Worm (Caenorhabditis elegans) whole organism, L3 larva: ENCODE results near the gene ttr-43.

Experiments used
- R02D3.7 ChIP-seq: fragments of 150-350 bp; optimal IDR thresholded peaks from 2 replicates; lab custom pipeline; 2014; ENCODE audit warnings: missing biosample characterization, missing genetic modification characterization
- aly-2 ChIP-seq: fragments of 150-350 bp; optimal IDR thresholded peaks from 2 replicates; lab custom pipeline; 2014; ENCODE audit warnings: missing biosample characterization, missing genetic modification characterization
- ama-1 ChIP-seq: fragments of 150-350 bp; optimal IDR thresholded peaks from 2 replicates; lab custom pipeline; 2018
- ceh-16 ChIP-seq: sonication (generic microtip); optimal IDR thresholded peaks from 2 replicates; lab custom pipeline; 2017; ENCODE audit warnings: missing biosample characterization, missing genetic modification characterization
- ceh-28 ChIP-seq: fragments of 150-350 bp; optimal IDR thresholded peaks from 2 replicates; lab custom pipeline; 2014; ENCODE audit warnings: missing biosample characterization, missing genetic modification reagents, missing genetic modification characterization
- ceh-82 ChIP-seq: fragments of 150-350 bp; optimal IDR thresholded peaks from 2 replicates; lab custom pipeline; 2014; ENCODE audit warnings: missing biosample characterization, missing genetic modification characterization
- ceh-9 ChIP-seq: sonication (generic microtip); optimal IDR thresholded peaks from 2 replicates; lab custom pipeline; 2018; ENCODE audit warnings: missing biosample characterization, missing genetic modification characterization
- daf-12 ChIP-seq: fragments of 150-350 bp; optimal IDR thresholded peaks from 2 replicates; lab custom pipeline; 2014; ENCODE audit warnings: missing biosample characterization, missing genetic modification reagents, missing genetic modification characterization
- egl-27 ChIP-seq: sonication (generic microtip); optimal IDR thresholded peaks from 4 replicates; lab custom pipeline; 2017; ENCODE audit warnings: missing biosample characterization, missing genetic modification reagents, missing genetic modification characterization
- egl-5 ChIP-seq: fragments of 150-350 bp; optimal IDR thresholded peaks from 2 replicates; lab custom pipeline; 2017; ENCODE audit warnings: missing biosample characterization, missing genetic modification reagents, missing genetic modification characterization, inconsistent platforms
- elt-1 ChIP-seq: fragments of 150-350 bp; optimal IDR thresholded peaks from 2 replicates; lab custom pipeline; 2014; ENCODE audit warnings: missing biosample characterization, missing genetic modification characterization
- elt-2 ChIP-seq: sonication (generic microtip); optimal IDR thresholded peaks from 2 replicates; lab custom pipeline; 2016; ENCODE audit warnings: missing genetic modification reagents, mild to moderate bottlenecking, missing genetic modification characterization, missing compliant biosample characterization
- elt-3 ChIP-seq, 3 experiments: fragments of 150-350 bp in 1 of 3; sonication (generic microtip) in 2 of 3; optimal IDR thresholded peaks; 2 replicates in 2 of 3; 4 replicates in 1 of 3; lab custom pipeline; 2014 to 2017; ENCODE audit warnings: missing biosample characterization in 3 of 3, missing genetic modification characterization in 3 of 3
- eor-1 ChIP-seq, 2 experiments: fragments of 150-350 bp; optimal IDR thresholded peaks; 2 replicates each; lab custom pipeline; 2014 to 2018; ENCODE audit warnings: missing biosample characterization in 2 of 2, missing genetic modification characterization in 2 of 2
- fkh-10 ChIP-seq: sonication (generic microtip); optimal IDR thresholded peaks from 2 replicates; lab custom pipeline; 2017; ENCODE audit warnings: missing biosample characterization, missing genetic modification reagents, missing genetic modification characterization
- fos-1 ChIP-seq: fragments of 150-350 bp; optimal IDR thresholded peaks from 2 replicates; lab custom pipeline; 2014; ENCODE audit warnings: missing biosample characterization, missing genetic modification characterization
- jun-1 ChIP-seq: fragments of 150-350 bp; optimal IDR thresholded peaks from 2 replicates; lab custom pipeline; 2014; ENCODE audit warnings: missing biosample characterization, missing genetic modification reagents, missing genetic modification characterization
- lin-15B ChIP-seq: fragments of 150-350 bp; optimal IDR thresholded peaks from 2 replicates; lab custom pipeline; 2014; ENCODE audit warnings: missing biosample characterization, missing genetic modification characterization
- lin-39 ChIP-seq: fragments of 150-350 bp; optimal IDR thresholded peaks from 2 replicates; lab custom pipeline; 2018; ENCODE audit warnings: missing biosample characterization, missing genetic modification reagents, missing genetic modification characterization
- lsy-12 ChIP-seq: sonication (generic microtip); optimal IDR thresholded peaks from 2 replicates; lab custom pipeline; 2016; ENCODE audit warnings: mild to moderate bottlenecking, missing genetic modification characterization, missing compliant biosample characterization
- mml-1 ChIP-seq: fragments of 150-350 bp; sonication (generic microtip); optimal IDR thresholded peaks from 3 replicates; lab custom pipeline; 2014; ENCODE audit warnings: missing biosample characterization, missing genetic modification characterization
- nhr-12 ChIP-seq: fragments of 150-350 bp; optimal IDR thresholded peaks from 2 replicates; lab custom pipeline; 2014; ENCODE audit warnings: missing biosample characterization, missing genetic modification characterization
- nhr-23 ChIP-seq: fragments of 150-350 bp; optimal IDR thresholded peaks from 2 replicates; lab custom pipeline; 2014; ENCODE audit warnings: missing biosample characterization, missing genetic modification reagents, missing genetic modification characterization
- nhr-237 ChIP-seq: fragments of 150-350 bp; optimal IDR thresholded peaks from 2 replicates; lab custom pipeline; 2014; ENCODE audit warnings: missing biosample characterization, missing genetic modification characterization
- nhr-25 ChIP-seq: sonication (generic microtip); optimal IDR thresholded peaks from 2 replicates; lab custom pipeline; 2017; ENCODE audit warnings: missing biosample characterization, missing genetic modification characterization
- nhr-28 ChIP-seq: fragments of 150-350 bp; optimal IDR thresholded peaks from 2 replicates; lab custom pipeline; 2014; ENCODE audit warnings: missing biosample characterization, missing genetic modification characterization
- nhr-43 ChIP-seq: sonication (generic microtip); optimal IDR thresholded peaks from 2 replicates; lab custom pipeline; 2016; ENCODE audit warnings: mild to moderate bottlenecking, missing genetic modification characterization, missing compliant biosample characterization; ENCODE audit not compliant: poor library complexity, severe bottlenecking
- nhr-77 ChIP-seq: fragments of 150-350 bp; optimal IDR thresholded peaks from 2 replicates; lab custom pipeline; 2014; ENCODE audit warnings: missing biosample characterization, missing genetic modification characterization
- pqm-1 ChIP-seq: fragments of 150-350 bp; optimal IDR thresholded peaks from 2 replicates; lab custom pipeline; 2017; ENCODE audit warnings: missing biosample characterization, missing genetic modification characterization, inconsistent platforms
- sea-2 ChIP-seq: fragments of 150-350 bp; sonication (generic microtip); optimal IDR thresholded peaks from 4 replicates; lab custom pipeline; 2014; ENCODE audit warnings: missing biosample characterization, missing genetic modification reagents, missing genetic modification characterization
- skn-1 ChIP-seq: fragments of 150-350 bp; optimal IDR thresholded peaks from 2 replicates; lab custom pipeline; 2014; ENCODE audit warnings: missing biosample characterization, missing genetic modification characterization
- snpc-4 ChIP-seq: fragments of 150-350 bp; optimal IDR thresholded peaks from 2 replicates; lab custom pipeline; 2014; ENCODE audit warnings: missing biosample characterization, missing genetic modification characterization
- tbx-2 ChIP-seq: sonication (generic microtip); optimal IDR thresholded peaks from 2 replicates; lab custom pipeline; 2016; ENCODE audit warnings: mild to moderate bottlenecking, missing genetic modification characterization, missing compliant biosample characterization
- unc-62 ChIP-seq: fragments of 150-350 bp; sonication (generic microtip); optimal IDR thresholded peaks from 4 replicates; lab custom pipeline; 2014; ENCODE audit warnings: missing biosample characterization, missing genetic modification reagents, missing genetic modification characterization
- ztf-11 ChIP-seq: fragments of 150-350 bp; optimal IDR thresholded peaks from 2 replicates; lab custom pipeline; 2014; ENCODE audit warnings: missing biosample characterization, missing genetic modification characterization

Gene ttr-43

DNA sequence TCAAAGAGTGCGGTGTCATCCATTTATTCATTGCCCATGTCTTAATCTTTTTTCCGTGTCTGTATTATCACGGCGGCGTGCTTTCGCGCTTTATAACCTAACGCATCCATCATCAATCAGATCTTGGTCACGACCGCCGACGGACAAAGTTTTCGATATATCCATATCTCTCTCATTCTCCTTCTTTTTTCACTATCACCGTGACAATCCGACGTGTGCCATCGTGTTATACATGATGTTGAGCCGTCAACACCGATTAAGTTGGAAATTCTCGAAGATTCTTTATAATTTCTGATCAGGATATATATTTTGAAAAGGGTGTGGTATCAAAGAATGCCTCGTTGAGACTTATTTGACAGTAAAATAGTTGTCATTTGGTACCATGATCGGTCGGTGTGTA is 33.6 kb downstream of the ttr-43 start:
- no peak for TF ChIP-seq egl-5 (tag; lab: Kevin White, UChicago)
- TF ChIP-seq ama-1 (lab: Kevin White, UChicago): peak; percentile 67
- peak in 1 of 3 experiments; percentile 70 for TF ChIP-seq elt-3 (tag; optimal IDR thresholded peaks at IDR 0.05; lab: Kevin White, UChicago)
- TF ChIP-seq nhr-25: peak; percentile 30
- peak; percentile 25 for TF ChIP-seq nhr-43 (tag; lab: Kevin White, UChicago)
- TF ChIP-seq lin-39: no peak
- peak; percentile 18 for TF ChIP-seq nhr-23
- TF ChIP-seq elt-2 (tag; lab: Kevin White, UChicago): no peak
- no peak for TF ChIP-seq aly-2 (tag; lab: Kevin White, UChicago)

DNA sequence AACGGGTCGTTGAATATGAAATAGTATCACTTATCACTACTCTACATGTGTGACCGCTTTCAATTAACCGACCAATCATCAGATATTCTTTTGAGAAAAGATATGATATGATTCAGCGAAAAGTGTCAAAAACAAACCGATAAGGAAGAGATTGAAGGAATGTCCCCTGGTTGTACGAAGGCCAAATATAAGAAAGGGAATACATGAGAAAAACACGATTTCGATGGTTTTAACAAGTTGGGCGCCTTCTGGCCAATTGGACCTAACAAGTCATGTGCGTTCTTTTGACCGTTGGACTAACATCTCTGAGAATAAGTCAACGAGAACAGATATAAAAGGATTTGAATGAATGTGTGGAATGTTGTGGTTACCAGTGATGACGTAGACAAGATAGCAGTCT is 34.6 kb downstream of the ttr-43 start:
- TF ChIP-seq eor-1 (tag; optimal IDR thresholded peaks at IDR 0.05; lab: Kevin White, UChicago) (no peak), sea-2 (GFP tag; lab: Kevin White, UChicago) (no peak), daf-12 (no peak), lin-39 (no peak), lsy-12 (no peak), nhr-23 (peak; percentile 74), fos-1 (no peak), nhr-25 (peak; percentile 57), lin-15B (no peak), snpc-4 (tag; lab: Kevin White, UChicago) (no peak), nhr-43 (tag; lab: Kevin White, UChicago) (peak; percentile 42), ceh-16 (no peak), egl-27 (tag; lab: Kevin White, UChicago) (no peak), nhr-12 (tag; lab: Kevin White, UChicago) (no peak), egl-5 (tag; lab: Kevin White, UChicago) (no peak)

DNA sequence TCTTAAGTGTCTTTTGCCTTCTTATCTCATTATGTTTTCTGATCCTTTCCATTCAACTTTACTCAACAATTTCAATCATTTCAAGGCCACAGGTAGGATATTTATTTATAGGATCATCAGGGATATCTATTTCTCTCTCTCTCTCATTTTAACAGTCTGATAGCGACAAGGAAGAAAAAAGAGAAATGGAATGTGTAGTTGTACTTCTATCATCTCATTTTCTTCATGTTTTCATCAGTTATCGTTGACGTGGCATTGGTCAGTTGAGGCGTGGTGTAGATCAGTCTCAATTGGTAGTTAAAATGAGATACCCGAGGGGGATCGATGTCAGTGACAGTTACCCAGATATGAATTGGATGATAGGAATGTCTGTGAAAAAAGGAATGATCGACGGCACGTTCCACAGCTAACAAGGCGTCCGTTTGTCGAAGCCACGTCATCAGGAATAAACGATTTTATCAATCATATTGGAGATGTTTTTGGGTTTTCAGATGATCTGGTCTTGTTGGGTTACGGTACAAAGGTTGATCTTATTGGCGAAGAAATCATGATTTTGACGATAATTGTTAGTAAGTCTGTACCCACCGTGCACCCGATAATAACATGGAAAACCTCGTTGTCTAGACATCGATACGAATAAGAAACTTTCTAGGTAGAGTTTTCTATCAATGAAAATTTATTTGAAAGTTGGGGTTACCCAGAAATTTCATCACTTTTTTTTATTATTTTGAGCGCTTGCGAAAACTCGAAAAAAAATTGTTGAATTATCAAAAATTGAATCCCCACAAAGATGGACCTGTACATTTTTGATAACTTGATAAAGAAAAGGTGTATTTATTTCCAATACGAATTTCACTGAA is 36.1 kb downstream of the ttr-43 start:
- TF ChIP-seq ama-1 (lab: Kevin White, UChicago) (peak; percentile 4), elt-1 (tag; lab: Kevin White, UChicago) (no peak), nhr-237 (tag; lab: Kevin White, UChicago) (no peak), elt-3 (tag; optimal IDR thresholded peaks at IDR 0.05; lab: Kevin White, UChicago) (peak; percentile 52 to 84 (median 84)), tbx-2 (peak; percentile 37), nhr-25 (peak; percentile 58), nhr-43 (tag; lab: Kevin White, UChicago) (peak; percentile 63), lsy-12 (no peak), R02D3.7 (tag; lab: Kevin White, UChicago) (peak; percentile 34), nhr-23 (peak; percentile 77), ceh-28 (tag; lab: Kevin White, UChicago) (peak; percentile 42)
- TF ChIP-seq, all 47 proteins: peak for 8

DNA sequence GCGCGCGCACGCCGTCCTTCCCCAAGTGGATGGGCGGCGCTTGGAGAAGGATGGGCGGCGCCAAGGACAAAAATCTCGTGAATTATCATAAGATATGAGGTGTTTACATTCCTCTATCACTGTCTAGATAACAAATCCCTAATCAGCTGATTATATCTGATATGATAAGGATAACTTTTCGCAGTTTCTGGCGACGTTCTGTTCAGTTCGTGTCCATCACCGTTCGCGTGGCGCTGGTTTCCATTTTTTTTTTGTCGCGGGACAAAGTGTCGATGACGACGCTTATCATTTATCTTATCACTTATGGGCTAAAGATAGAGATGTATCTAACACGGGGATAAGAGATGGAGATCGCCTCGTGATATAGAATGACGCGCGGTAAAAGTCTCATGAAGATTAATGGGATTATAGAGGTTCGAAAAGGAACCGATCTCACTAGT is 37.2 kb downstream of the ttr-43 start:
- no peak for TF ChIP-seq unc-62
- TF ChIP-seq nhr-25: peak; percentile 13
- peak; percentile 81 for TF ChIP-seq nhr-43 (tag; lab: Kevin White, UChicago)
- TF ChIP-seq elt-3 (tag; optimal IDR thresholded peaks at IDR 0.05; lab: Kevin White, UChicago): peak; percentile 97 to 99 (median 99)
- TF ChIP-seq ceh-28 (tag; lab: Kevin White, UChicago): peak; percentile 11
- no peak for TF ChIP-seq eor-1 (tag; optimal IDR thresholded peaks at IDR 0.05; lab: Kevin White, UChicago)
- TF ChIP-seq tbx-2: peak; percentile 26
- no peak for TF ChIP-seq nhr-28 (tag; lab: Kevin White, UChicago)
- no peak for TF ChIP-seq aly-2 (tag; lab: Kevin White, UChicago)
- no peak for TF ChIP-seq daf-12
- TF ChIP-seq nhr-23: peak; percentile 89
- peak; percentile 13 for TF ChIP-seq mml-1 (tag; lab: Kevin White, UChicago)
- no peak for TF ChIP-seq jun-1 (tag; lab: Kevin White, UChicago)
- no peak for TF ChIP-seq nhr-237 (tag; lab: Kevin White, UChicago)

DNA sequence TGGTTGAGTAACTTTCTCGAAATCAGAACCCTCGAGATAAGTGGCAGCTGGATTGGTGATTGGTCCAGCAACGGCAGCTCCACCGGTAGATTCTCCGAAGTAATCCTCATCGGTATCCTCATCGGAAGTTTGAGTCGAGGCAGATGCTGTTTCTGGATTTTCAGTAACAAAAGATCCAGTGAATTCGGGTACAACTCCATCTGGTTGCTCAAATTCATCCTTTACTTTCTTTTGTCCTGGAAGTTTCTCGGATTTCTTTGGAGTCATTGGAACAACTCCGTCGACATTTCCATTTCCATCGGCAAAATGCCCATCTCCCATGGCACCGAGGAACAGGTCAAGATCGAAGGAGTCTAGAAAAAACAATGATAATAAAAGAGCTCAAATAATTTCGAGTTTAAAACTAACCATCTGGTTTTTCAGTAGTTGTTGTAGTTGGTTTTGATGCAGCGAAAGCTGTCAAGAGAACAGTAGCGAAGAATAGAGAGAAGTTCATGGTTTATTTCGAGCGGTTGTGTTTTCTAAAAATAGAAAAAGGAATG is 37.8 kb downstream of the ttr-43 start, which contains the start of gene F45D3.4:
Gene F45D3.4 (minus strand): TSS at position 521 of the 542 bp plus-strand sequence.
- no peak for TF ChIP-seq egl-5 (tag; lab: Kevin White, UChicago)
- TF ChIP-seq nhr-25: peak; percentile 2
- TF ChIP-seq aly-2 (tag; lab: Kevin White, UChicago): no peak
- TF ChIP-seq ama-1 (lab: Kevin White, UChicago): peak; percentile 90
- no peak for TF ChIP-seq tbx-2
- no peak for TF ChIP-seq ztf-11
- TF ChIP-seq nhr-23: no peak
- no peak for TF ChIP-seq fos-1
- TF ChIP-seq fkh-10: no peak
- TF ChIP-seq skn-1 (tag; lab: Kevin White, UChicago): no peak
- peak; percentile 41 for TF ChIP-seq lin-39
- no peak for TF ChIP-seq ceh-9 (tag; lab: Kevin White, UChicago)
- TF ChIP-seq pqm-1 (tag; lab: Kevin White, UChicago): no peak
- no peak for TF ChIP-seq snpc-4 (tag; lab: Kevin White, UChicago)
- no peak for TF ChIP-seq ceh-82 (tag; lab: Kevin White, UChicago)
- TF ChIP-seq lin-15B: no peak
- no peak for TF ChIP-seq eor-1 (tag; optimal IDR thresholded peaks at IDR 0.05; lab: Kevin White, UChicago)
- TF ChIP-seq nhr-77: no peak
